Fruit fly (Drosophila melanogaster) whole organism, prepupa: ENCODE results near the gene CG1113.
A peak's percentile ranks its signal among the peaks of the same experiment; 100 is the strongest.

ENCODE experiments used
- Blimp-1 ChIP-seq: fragments of 200-800 bp; sonication (Bioruptor generic); optimal IDR thresholded peaks from 3 replicates; lab custom pipeline; 2017; ENCODE audit warnings: missing biosample characterization, missing genetic modification characterization, mild to moderate bottlenecking, moderate library complexity, missing genetic modification reagents
- CG10631 ChIP-seq: fragments of 200-800 bp; sonication (Bioruptor generic); optimal IDR thresholded peaks from 2 replicates; lab custom pipeline; 2016; ENCODE audit warnings: missing biosample characterization, missing genetic modification characterization
- CG10669 ChIP-seq: fragments of 200-800 bp; sonication (Bioruptor generic); optimal IDR thresholded peaks from 3 replicates; lab custom pipeline; 2018; ENCODE audit warnings: missing biosample characterization, mild to moderate bottlenecking, missing genetic modification characterization, moderate library complexity
- CG11902 ChIP-seq: fragments of 200-800 bp; sonication (Bioruptor generic); optimal IDR thresholded peaks from 3 replicates; lab custom pipeline; 2016; ENCODE audit warnings: missing biosample characterization, missing genetic modification characterization
- CG15336 ChIP-seq: fragments of 200-800 bp; sonication (Bioruptor generic); IDR thresholded peaks from 2 replicates; pipeline ENCODE4 v1.3.6; 2022; ENCODE audit warnings: missing biosample characterization, missing genetic modification characterization
- CG1621 ChIP-seq: fragments of 200-800 bp; sonication (Bioruptor generic); optimal IDR thresholded peaks from 3 replicates; lab custom pipeline; 2018; ENCODE audit warnings: missing biosample characterization, mild to moderate bottlenecking, missing genetic modification characterization
- CG16779 ChIP-seq: fragments of 200-800 bp; sonication (Bioruptor generic); optimal IDR thresholded peaks from 3 replicates; lab custom pipeline; 2017; ENCODE audit warnings: missing biosample characterization, mild to moderate bottlenecking, missing genetic modification characterization
- CG31627 ChIP-seq: fragments of 200-800 bp; sonication (Bioruptor generic); optimal IDR thresholded peaks from 3 replicates; lab custom pipeline; 2016; ENCODE audit warnings: missing biosample characterization, missing genetic modification characterization
- CG34406 ChIP-seq: fragments of 200-800 bp; sonication (Bioruptor generic); optimal IDR thresholded peaks from 3 replicates; lab custom pipeline; 2016; ENCODE audit warnings: missing biosample characterization, missing genetic modification characterization
- CG4318 ChIP-seq: fragments of 200-800 bp; sonication (Bioruptor generic); optimal IDR thresholded peaks from 3 replicates; lab custom pipeline; 2017; ENCODE audit warnings: missing biosample characterization, mild to moderate bottlenecking, missing genetic modification characterization
- CG6163 ChIP-seq: fragments of 200-800 bp; sonication (Bioruptor generic); IDR thresholded peaks from 3 replicates; pipeline ENCODE4 v1.3.6; 2022; ENCODE audit warnings: missing biosample characterization, missing genetic modification characterization
- CG6276 ChIP-seq: fragments of 200-800 bp; sonication (Bioruptor generic); optimal IDR thresholded peaks from 2 replicates; lab custom pipeline; 2017; ENCODE audit warnings: missing biosample characterization, mild to moderate bottlenecking, missing genetic modification characterization
- CG6792 ChIP-seq: fragments of 200-800 bp; sonication (Bioruptor generic); optimal IDR thresholded peaks from 3 replicates; lab custom pipeline; 2016; ENCODE audit warnings: missing biosample characterization, missing genetic modification characterization
- CG6854 ChIP-seq: fragments of 200-800 bp; sonication (Bioruptor generic); optimal IDR thresholded peaks from 2 replicates; lab custom pipeline; 2017; ENCODE audit warnings: missing biosample characterization, mild to moderate bottlenecking, missing genetic modification characterization
- CG7368 ChIP-seq: fragments of 200-800 bp; sonication (Bioruptor generic); optimal IDR thresholded peaks from 3 replicates; lab custom pipeline; 2016; ENCODE audit warnings: missing biosample characterization, missing genetic modification characterization
- CG8119 ChIP-seq: fragments of 200-800 bp; sonication (Bioruptor generic); IDR thresholded peaks from 3 replicates; pipeline ENCODE4 v1.3.6; 2022; ENCODE audit warnings: missing biosample characterization, missing genetic modification characterization
- CG8632 ChIP-seq: fragments of 200-800 bp; sonication (Bioruptor generic); optimal IDR thresholded peaks from 3 replicates; lab custom pipeline; 2016; ENCODE audit warnings: missing biosample characterization, missing genetic modification characterization
- CG9139 ChIP-seq: fragments of 200-800 bp; sonication (Bioruptor generic); optimal IDR thresholded peaks from 3 replicates; lab custom pipeline; 2017; ENCODE audit warnings: missing biosample characterization, mild to moderate bottlenecking, missing genetic modification characterization
- Eip75B ChIP-seq: fragments of 200-800 bp; sonication (Bioruptor generic); optimal IDR thresholded peaks from 3 replicates; lab custom pipeline; 2016; ENCODE audit warnings: missing biosample characterization, missing genetic modification characterization
- Eip78C ChIP-seq: fragments of 200-800 bp; sonication (Bioruptor generic); peaks from one replicate; lab custom pipeline; 2016; ENCODE audit warnings: missing biosample characterization, missing genetic modification characterization
- Eip93F ChIP-seq: fragments of 200-800 bp; sonication (Bioruptor generic); optimal IDR thresholded peaks from 2 replicates; lab custom pipeline; 2016; ENCODE audit warnings: missing biosample characterization, mild to moderate bottlenecking, missing genetic modification characterization
- Ets21C ChIP-seq: fragments of 200-800 bp; sonication (Bioruptor generic); optimal IDR thresholded peaks from 3 replicates; lab custom pipeline; 2016; ENCODE audit warnings: missing biosample characterization, missing genetic modification characterization
- Ets96B ChIP-seq: fragments of 200-800 bp; optimal IDR thresholded peaks from 2 replicates; lab custom pipeline; 2019; ENCODE audit warnings: missing biosample characterization, mild to moderate bottlenecking, missing genetic modification characterization, moderate library complexity
- Gug ChIP-seq: fragments of 200-800 bp; sonication (Bioruptor generic); IDR thresholded peaks from 2 replicates; pipeline ENCODE4 v1.3.6; 2022; ENCODE audit warnings: missing biosample characterization, missing genetic modification characterization
- Hr38 ChIP-seq: sonication (Bioruptor generic); optimal IDR thresholded peaks from 2 replicates; lab custom pipeline; 2016; ENCODE audit warnings: missing biosample characterization, missing genetic modification characterization
- Hr4 ChIP-seq: fragments of 200-800 bp; sonication (Bioruptor generic); optimal IDR thresholded peaks from 3 replicates; lab custom pipeline; 2016; ENCODE audit warnings: missing biosample characterization, missing genetic modification characterization
- Lpt ChIP-seq: fragments of 200-800 bp; sonication (Bioruptor generic); optimal IDR thresholded peaks from 3 replicates; lab custom pipeline; 2016; ENCODE audit warnings: missing biosample characterization, missing genetic modification characterization
- Met ChIP-seq: fragments of 200-800 bp; sonication (Bioruptor generic); optimal IDR thresholded peaks from 3 replicates; lab custom pipeline; 2016; ENCODE audit warnings: missing biosample characterization, missing genetic modification characterization
- OdsH ChIP-seq: fragments of 200-800 bp; sonication (Bioruptor generic); optimal IDR thresholded peaks from 3 replicates; lab custom pipeline; 2016; ENCODE audit warnings: missing biosample characterization, missing genetic modification characterization
- Smox ChIP-seq: fragments of 200-800 bp; sonication (Bioruptor generic); optimal IDR thresholded peaks from 3 replicates; lab custom pipeline; 2016; ENCODE audit warnings: missing biosample characterization, missing genetic modification characterization
- Sox102F ChIP-seq: fragments of 200-800 bp; sonication (Bioruptor generic); optimal IDR thresholded peaks from 2 replicates; lab custom pipeline; 2016; ENCODE audit warnings: missing biosample characterization, mild to moderate bottlenecking, missing genetic modification characterization
- achi ChIP-seq: fragments of 200-800 bp; sonication (Bioruptor generic); optimal IDR thresholded peaks from 3 replicates; lab custom pipeline; 2016; ENCODE audit warnings: missing biosample characterization, missing genetic modification characterization
- acj6 ChIP-seq: fragments of 200-800 bp; sonication (Bioruptor generic); optimal IDR thresholded peaks from 3 replicates; lab custom pipeline; 2016; ENCODE audit warnings: missing biosample characterization, missing genetic modification characterization
- cyc ChIP-seq: fragments of 200-800 bp; sonication (Bioruptor generic); optimal IDR thresholded peaks from 3 replicates; lab custom pipeline; 2016; ENCODE audit warnings: missing biosample characterization, missing genetic modification characterization
- dac ChIP-seq: fragments of 200-800 bp; sonication (Bioruptor generic); optimal IDR thresholded peaks from 2 replicates; lab custom pipeline; 2017; ENCODE audit warnings: missing biosample characterization, mild to moderate bottlenecking, missing genetic modification characterization
- dsx ChIP-seq: fragments of 200-800 bp; optimal IDR thresholded peaks from 3 replicates; lab custom pipeline; 2019; ENCODE audit warnings: missing biosample characterization, mild to moderate bottlenecking, missing genetic modification characterization, moderate library complexity; ENCODE audit not compliant: poor library complexity, severe bottlenecking
- eg ChIP-seq: fragments of 200-800 bp; sonication (Bioruptor generic); IDR thresholded peaks from 3 replicates; pipeline ENCODE4 v1.3.6; 2022; ENCODE audit warnings: missing biosample characterization, missing genetic modification characterization
- fd59A ChIP-seq: fragments of 200-800 bp; sonication (Bioruptor generic); optimal IDR thresholded peaks from 2 replicates; lab custom pipeline; 2017; ENCODE audit warnings: missing biosample characterization, mild to moderate bottlenecking, missing genetic modification characterization, missing genetic modification reagents
- fd85E ChIP-seq: fragments of 200-800 bp; sonication (Bioruptor generic); optimal IDR thresholded peaks from 3 replicates; lab custom pipeline; 2016; ENCODE audit warnings: missing biosample characterization, missing genetic modification characterization
- pdm3 ChIP-seq: fragments of 200-800 bp; sonication (Bioruptor generic); optimal IDR thresholded peaks from 3 replicates; lab custom pipeline; 2016; ENCODE audit warnings: missing biosample characterization, missing genetic modification characterization
- salr ChIP-seq, 2 experiments: fragments of 200-800 bp; sonication (Bioruptor generic); optimal IDR thresholded peaks; 3 replicates each; lab custom pipeline; 2016 to 2018; ENCODE audit warnings: missing biosample characterization in 2 of 2, missing genetic modification characterization in 2 of 2, mild to moderate bottlenecking in 1 of 2
- spab ChIP-seq: fragments of 200-800 bp; sonication (Bioruptor generic); optimal IDR thresholded peaks from 2 replicates; lab custom pipeline; 2017; ENCODE audit warnings: missing biosample characterization, mild to moderate bottlenecking, missing genetic modification characterization, missing genetic modification reagents
- ss ChIP-seq, 2 experiments: fragments of 200-800 bp; sonication (Bioruptor generic); optimal IDR thresholded peaks; 2 replicates in 1 of 2; 3 replicates in 1 of 2; lab custom pipeline; 2017 to 2018; ENCODE audit warnings: mild to moderate bottlenecking in 2 of 2, missing biosample characterization in 2 of 2, missing genetic modification characterization in 2 of 2, moderate library complexity in 1 of 2
- svp ChIP-seq: fragments of 200-800 bp; sonication (Bioruptor generic); peaks from one replicate; lab custom pipeline; 2016; ENCODE audit warnings: missing biosample characterization, missing genetic modification characterization
- topi ChIP-seq: fragments of 200-800 bp; sonication (Bioruptor generic); optimal IDR thresholded peaks from 3 replicates; lab custom pipeline; 2016; ENCODE audit warnings: missing biosample characterization, missing genetic modification characterization
- vri ChIP-seq: fragments of 200-800 bp; sonication (Bioruptor generic); optimal IDR thresholded peaks from 3 replicates; lab custom pipeline; 2016; ENCODE audit warnings: missing biosample characterization, mild to moderate bottlenecking, missing genetic modification characterization

CG1113 gene

dm6 chr3R:5251243-5251865 lies 1.6 kb upstream of the CG1113 start, which contains the start of gene CtsF (continued):
- TF ChIP-seq CG16779 (tag; lab: Kevin White, UChicago), result no peak
- TF ChIP-seq Eip75B, result peak; percentile 27
- TF ChIP-seq CG6854, result peak; percentile 70
- TF ChIP-seq CG6276, result no peak
- no peak for TF ChIP-seq CG4318 (GFP tag; lab: Kevin White, UChicago)
- no peak for TF ChIP-seq fd59A (GFP tag; lab: Kevin White, UChicago)
- TF ChIP-seq svp, result peak; percentile 66
- TF ChIP-seq Gug, result no peak
- no peak for TF ChIP-seq fd85E (GFP tag; lab: Kevin White, UChicago)
- peak; percentile 56 for TF ChIP-seq Blimp-1 (GFP tag; lab: Kevin White, UChicago)
- no peak for TF ChIP-seq acj6 (GFP tag; lab: Kevin White, UChicago)
- no peak for TF ChIP-seq dac (GFP tag; lab: Kevin White, UChicago)
- TF ChIP-seq CG10631, result no peak
- no peak for TF ChIP-seq spab
- TF ChIP-seq Hr4, result no peak
- TF ChIP-seq CG6163, result no peak
- TF ChIP-seq OdsH (GFP tag; lab: Kevin White, UChicago), result no peak
- peak; percentile 34 for TF ChIP-seq vri (GFP tag; lab: Kevin White, UChicago)

dm6 chr3R:5256462-5257146 lies 3.7 kb downstream of the CG1113 start, which contains the start of the genes Enoph and Hph:
TSS of gene Enoph (minus strand) at chr3R:5256681.
TSS of gene Hph (plus strand) at chr3R:5257037.
- TF ChIP-seq acj6 (GFP tag; lab: Kevin White, UChicago) (peak; percentile 74), Ets21C (GFP tag; lab: Kevin White, UChicago) (peak; percentile 62), CG6276 (no peak), CG8632 (GFP tag; lab: Kevin White, UChicago) (peak; percentile 28), CG10631 (peak; percentile 76), svp (peak; percentile 80), CG31627 (GFP tag; lab: Kevin White, UChicago) (peak; percentile 76), Eip75B (peak; percentile 58), eg (peak; percentile 55; the same call in 2 of the 3 replicates), spab (peak; percentile 11), CG6854 (no peak), CG6163 (0 out of 3 replicates have a peak, but pooled peaks have one; percentile 61), CG34406 (GFP tag; lab: Kevin White, UChicago) (peak; percentile 50), CG6792 (peak; percentile 55), Ets96B (tag; lab: Kevin White, UChicago) (peak; percentile 56), CG11902 (GFP tag; lab: Kevin White, UChicago) (peak; percentile 60), Met (GFP tag; lab: Kevin White, UChicago) (peak; percentile 68), Lpt (GFP tag; lab: Kevin White, UChicago) (peak; percentile 57), fd59A (GFP tag; lab: Kevin White, UChicago) (peak; percentile 18), ss (GFP tag; optimal IDR thresholded peaks at IDR 0.05; lab: Kevin White, UChicago) (peak in 1 of 2 experiments; percentile 57), CG16779 (tag; lab: Kevin White, UChicago) (no peak), CG7368 (no peak), OdsH (GFP tag; lab: Kevin White, UChicago) (peak; percentile 77), Hr4 (peak; percentile 65), dac (GFP tag; lab: Kevin White, UChicago) (peak; percentile 19), Smox (GFP tag; lab: Kevin White, UChicago) (peak; percentile 71), achi (GFP tag; lab: Kevin White, UChicago) (peak; percentile 75), cyc (GFP tag; lab: Kevin White, UChicago) (peak; percentile 66), CG1621 (tag; lab: Kevin White, UChicago) (peak; percentile 7), Eip93F (GFP tag; lab: Kevin White, UChicago) (no peak), topi (GFP tag; lab: Kevin White, UChicago) (peak; percentile 62), CG15336 (0 out of 2 replicates have a peak, but pooled peaks have one; percentile 21), Sox102F (GFP tag; lab: Kevin White, UChicago) (peak; percentile 44), Eip78C (GFP tag; lab: Kevin White, UChicago) (peak; percentile 78), pdm3 (GFP tag; lab: Kevin White, UChicago) (peak; percentile 64), CG10669 (GFP tag; lab: Kevin White, UChicago) (peak; percentile 67), CG8119 (peak; percentile 56; the same call in 2 of the 3 replicates), Hr38 (GFP tag; lab: Kevin White, UChicago) (no peak), dsx (GFP tag; lab: Kevin White, UChicago) (peak; percentile 49), CG9139 (no peak), salr (GFP tag; optimal IDR thresholded peaks at IDR 0.05; lab: Kevin White, UChicago) (peak in 1 of 2 experiments; percentile 72), CG4318 (GFP tag; lab: Kevin White, UChicago) (peak; percentile 49)
